Fruit fly (Drosophila melanogaster) whole organism, wandering third instar larva: Measurements from ENCODE around the gene Taf6.

Experiments
- CG9705 ChIP-seq: fragments of 200-800 bp; sonication (Bioruptor generic); optimal IDR thresholded peaks from 2 replicates; lab custom pipeline; 2018; ENCODE audit warnings: missing biosample characterization, mild to moderate bottlenecking, missing genetic modification characterization
- CrebA ChIP-seq: fragments of 200-800 bp; sonication (Bioruptor generic); optimal IDR thresholded peaks from 2 replicates; lab custom pipeline; 2016; ENCODE audit warnings: missing biosample characterization, mild to moderate bottlenecking, missing genetic modification characterization, borderline replicate concordance
- Dfd ChIP-seq: fragments of >200 bp; optimal IDR thresholded peaks from 2 replicates; lab custom pipeline; 2017; ENCODE audit warnings: missing biosample characterization, missing genetic modification characterization
- GATAd ChIP-seq: sonication (Bioruptor generic); optimal IDR thresholded peaks from 2 replicates; lab custom pipeline; 2016; ENCODE audit warnings: missing biosample characterization, missing genetic modification characterization
- HLH106 ChIP-seq: fragments of 200-800 bp; optimal IDR thresholded peaks from 3 replicates; lab custom pipeline; 2019; ENCODE audit warnings: missing biosample characterization, mild to moderate bottlenecking, missing genetic modification characterization, moderate library complexity
- Hnf4 ChIP-seq: fragments of 200-800 bp; sonication (Bioruptor generic); optimal IDR thresholded peaks from 2 replicates; lab custom pipeline; 2016; ENCODE audit warnings: missing biosample characterization, mild to moderate bottlenecking, missing genetic modification characterization
- Hr83 ChIP-seq: fragments of 200-300 bp; sonication (Bioruptor generic); optimal IDR thresholded peaks from 2 replicates; lab custom pipeline; 2016; ENCODE audit warnings: missing biosample characterization, mild to moderate bottlenecking, missing genetic modification characterization, moderate library complexity; ENCODE audit not compliant: poor library complexity, severe bottlenecking
- Jra ChIP-seq: sonication (Bioruptor generic); optimal IDR thresholded peaks from 2 replicates; lab custom pipeline; 2016; ENCODE audit warnings: missing biosample characterization, missing genetic modification characterization
- N ChIP-seq: fragments of >200 bp; optimal IDR thresholded peaks from 2 replicates; lab custom pipeline; 2018; ENCODE audit warnings: missing biosample characterization, missing external identifiers, missing genetic modification characterization
- OdsH ChIP-seq: fragments of 200-800 bp; sonication (Bioruptor generic); optimal IDR thresholded peaks from 2 replicates; lab custom pipeline; 2016; ENCODE audit warnings: missing biosample characterization, mild to moderate bottlenecking, missing genetic modification characterization
- Rel ChIP-seq, 2 experiments: fragments of 200-800 bp; sonication (Bioruptor generic) in 1 of 2; optimal IDR thresholded peaks; 2 replicates in 1 of 2; 3 replicates in 1 of 2; lab custom pipeline; 2016 to 2019; ENCODE audit warnings: mild to moderate bottlenecking in 2 of 2, missing biosample characterization in 2 of 2, missing genetic modification characterization in 2 of 2, moderate library complexity in 1 of 2
- Sp1 ChIP-seq: fragments of 200-800 bp; sonication (Bioruptor generic); optimal IDR thresholded peaks from 3 replicates; lab custom pipeline; 2019; ENCODE audit warnings: missing biosample characterization, mild to moderate bottlenecking, missing genetic modification characterization, moderate library complexity
- br ChIP-seq: fragments of 200-800 bp; sonication (Bioruptor generic); optimal IDR thresholded peaks from 2 replicates; lab custom pipeline; 2016; ENCODE audit warnings: missing biosample characterization, missing genetic modification characterization
- brk ChIP-seq: fragments of 200-800 bp; sonication (Bioruptor generic); optimal IDR thresholded peaks from 2 replicates; lab custom pipeline; 2016; ENCODE audit warnings: missing biosample characterization, mild to moderate bottlenecking, missing genetic modification characterization
- dl ChIP-seq, 2 experiments: fragments of 175-275, 200-275 bp in 1 of 2; fragments of 200-275 bp in 1 of 2; sonication (Bioruptor generic); optimal IDR thresholded peaks; lab custom pipeline; 2018; ENCODE audit warnings: mild to moderate bottlenecking in 2 of 2, missing biosample characterization in 2 of 2, missing genetic modification characterization in 2 of 2, moderate library complexity in 2 of 2; ENCODE audit not compliant: partially characterized antibody in 2 of 2, insufficient read depth in 1 of 2
- dsf ChIP-seq: sonication (Bioruptor generic); optimal IDR thresholded peaks from 2 replicates; lab custom pipeline; 2016; ENCODE audit warnings: missing biosample characterization, missing genetic modification characterization, borderline replicate concordance
- ey ChIP-seq: fragments of 200-800 bp; sonication (Bioruptor generic); optimal IDR thresholded peaks from 2 replicates; lab custom pipeline; 2016; ENCODE audit warnings: missing biosample characterization, missing genetic modification characterization
- fru ChIP-seq: fragments of 200-800 bp; sonication (Bioruptor generic); optimal IDR thresholded peaks from 3 replicates; lab custom pipeline; 2016; ENCODE audit warnings: missing biosample characterization, mild to moderate bottlenecking, missing genetic modification characterization
- h ChIP-seq: fragments of 200-800 bp; sonication (Bioruptor generic); optimal IDR thresholded peaks from 3 replicates; lab custom pipeline; 2016; ENCODE audit warnings: missing biosample characterization, mild to moderate bottlenecking, missing genetic modification characterization
- jim ChIP-seq: fragments of 175-275, 200-325 bp; sonication (Bioruptor generic); optimal IDR thresholded peaks from 2 replicates; lab custom pipeline; 2016; ENCODE audit warnings: missing biosample characterization, mild to moderate bottlenecking, missing genetic modification characterization
- psq ChIP-seq: fragments of 200-800 bp; sonication (Bioruptor generic); optimal IDR thresholded peaks from 3 replicates; lab custom pipeline; 2017; ENCODE audit warnings: missing biosample characterization, mild to moderate bottlenecking, missing genetic modification characterization, moderate library complexity
- rgr ChIP-seq: fragments of 200-800 bp; sonication (Bioruptor generic); optimal IDR thresholded peaks from 3 replicates; lab custom pipeline; 2016; ENCODE audit warnings: missing biosample characterization, mild to moderate bottlenecking, missing genetic modification characterization
- sv ChIP-seq: fragments of 200-800 bp; sonication (Bioruptor generic); optimal IDR thresholded peaks from 3 replicates; lab custom pipeline; 2016; ENCODE audit warnings: missing biosample characterization, missing genetic modification characterization
- usp ChIP-seq: fragments of >200 bp; optimal IDR thresholded peaks from 2 replicates; lab custom pipeline; 2017; ENCODE audit warnings: missing biosample characterization, missing genetic modification characterization
- woc ChIP-seq: sonication (Bioruptor generic); optimal IDR thresholded peaks from 2 replicates; lab custom pipeline; 2016; ENCODE audit warnings: missing biosample characterization, mild to moderate bottlenecking, missing genetic modification characterization

Gene Taf6

dm6 chr3L:19642448-19643020 lies 43.6 kb downstream of the Taf6 start, which contains the start of gene Rnf146:
Gene Rnf146, minus strand, starts transcription at chr3L:19642816.
- TF ChIP-seq h (GFP tag; lab: Kevin White, UChicago) (peak; percentile 3), brk (peak; percentile 25), HLH106 (peak; percentile 2), Rel (GFP tag; optimal IDR thresholded peaks at IDR 0.05; lab: Kevin White, UChicago) (no peak), Rel (tag; optimal IDR thresholded peaks at IDR 0.05; lab: Kevin White, UChicago) (peak; percentile 22), Hnf4 (GFP tag; lab: Kevin White, UChicago) (peak; percentile 34), dl (GFP tag; optimal IDR thresholded peaks at IDR 0.05; lab: Kevin White, UChicago; ENCODE audit: insufficient read depth in 1 of 2, partially characterized antibody in 2 of 2) (no peak), br (GFP tag; lab: Kevin White, UChicago) (no peak), Jra (GFP tag; lab: Kevin White, UChicago) (no peak), CG9705 (no peak)

dm6 chr3L:19646292-19646691 lies 47.4 kb downstream of the Taf6 start:
- no peak for TF ChIP-seq dl (GFP tag; optimal IDR thresholded peaks at IDR 0.05; lab: Kevin White, UChicago; ENCODE audit: insufficient read depth in 1 of 2, partially characterized antibody in 2 of 2)
- TF ChIP-seq woc (GFP tag; lab: Kevin White, UChicago) = no peak
- no peak for TF ChIP-seq Dfd (GFP tag; lab: Kevin White, UChicago)
- TF ChIP-seq CG9705 = no peak
- peak; percentile 34 for TF ChIP-seq h (GFP tag; lab: Kevin White, UChicago)

- TF ChIP-seq Hr83 (GFP tag; lab: Kevin White, UChicago) (no peak), CG9705 (no peak), usp (no peak), rgr (GFP tag; lab: Kevin White, UChicago) (peak; percentile 45), CrebA (GFP tag; lab: Kevin White, UChicago) (no peak), Rel (GFP tag; optimal IDR thresholded peaks at IDR 0.05; lab: Kevin White, UChicago) (no peak), Rel (tag; optimal IDR thresholded peaks at IDR 0.05; lab: Kevin White, UChicago) (peak; percentile 95), woc (GFP tag; lab: Kevin White, UChicago) (no peak), psq (no peak)
- TF ChIP-seq, all 38 proteins: peak for 2
Observed at dm6 chr3L:19648648-19649047, 49.8 kb downstream of the Taf6 start.

dm6 chr3L:19649374-19649948 lies 50.6 kb downstream of the Taf6 start, which contains the start of gene Oat:
Gene Oat, minus strand, starts transcription at chr3L:19649851.
- TF ChIP-seq OdsH (GFP tag; lab: Kevin White, UChicago) = no peak
- TF ChIP-seq N (GFP tag; lab: Kevin White, UChicago) = no peak
- TF ChIP-seq usp = no peak
- no peak for TF ChIP-seq jim (GFP tag; lab: Kevin White, UChicago)
- TF ChIP-seq dsf = no peak
- TF ChIP-seq Rel (GFP tag; optimal IDR thresholded peaks at IDR 0.05; lab: Kevin White, UChicago) = no peak
- TF ChIP-seq Rel (tag; optimal IDR thresholded peaks at IDR 0.05; lab: Kevin White, UChicago) = peak; percentile 25
- no peak for TF ChIP-seq fru (GFP tag; lab: Kevin White, UChicago)
- TF ChIP-seq sv = no peak

dm6 chr3L:19650121-19650520 lies 51.2 kb downstream of the Taf6 start:
- TF ChIP-seq brk (no peak), ey (no peak)

- TF ChIP-seq Sp1 = peak; percentile 66
- no peak for TF ChIP-seq GATAd (GFP tag; lab: Kevin White, UChicago)
Observed at dm6 chr3L:19650588-19650987, 51.7 kb downstream of the Taf6 start.
